Fruit fly (Drosophila melanogaster): ENCODE results near the gene Rh2.

DNA sequence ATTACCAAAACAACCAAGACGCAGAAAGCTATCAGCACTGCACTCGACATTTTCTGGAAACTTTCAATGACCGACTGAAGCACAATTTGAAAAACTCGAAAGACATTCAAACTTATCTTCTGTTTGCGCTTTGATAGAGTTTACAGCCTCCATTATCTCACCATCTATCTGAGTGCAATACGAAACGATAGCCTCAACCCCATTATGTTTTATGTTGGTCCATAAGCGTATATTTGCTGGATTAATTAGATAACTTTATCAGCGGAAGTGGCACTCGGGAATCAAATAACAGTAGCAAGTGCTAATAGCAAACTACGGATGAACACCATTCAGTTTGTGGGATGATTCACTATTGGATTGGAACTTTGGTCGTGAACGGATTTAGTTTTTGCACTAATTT, 3.6 kb downstream of the Rh2 start, which contains the start of gene CG34284:
- TF ChIP-seq Mio (GFP tag; optimal IDR thresholded peaks at IDR 0.05), result no peak
- TF ChIP-seq GATAd (GFP tag; optimal IDR thresholded peaks at IDR 0.05), result no peak
- no peak for TF ChIP-seq CrebA (GFP tag; optimal IDR thresholded peaks at IDR 0.05; ENCODE audit: borderline replicate concordance)
- TF ChIP-seq Jra (GFP tag; optimal IDR thresholded peaks at IDR 0.05), result no peak
- TF ChIP-seq fru (GFP tag; optimal IDR thresholded peaks at IDR 0.05), result no peak
- no peak for TF ChIP-seq woc (GFP tag; optimal IDR thresholded peaks at IDR 0.05)
- no peak for TF ChIP-seq jim (GFP tag; optimal IDR thresholded peaks at IDR 0.05)
- TF ChIP-seq dmrt93B (GFP tag; optimal IDR thresholded peaks at IDR 0.05), result no peak
- TF ChIP-seq Sp1 (GFP tag; optimal IDR thresholded peaks at IDR 0.05), result no peak
- no peak for TF ChIP-seq h (GFP tag; optimal IDR thresholded peaks at IDR 0.05)
- no peak for TF ChIP-seq usp (GFP tag; optimal IDR thresholded peaks at IDR 0.05)
- TF ChIP-seq Vsx2 (GFP tag; optimal IDR thresholded peaks at IDR 0.05; ENCODE audit: partially characterized antibody), result no peak

Measured in whole organism, wandering third instar larva.